Worm (Caenorhabditis elegans): ENCODE data around the gene sfxn-1.2.

ce11 chrII:11184757-11185341 is 979 bp upstream of the sfxn-1.2 start, which contains the start of gene lir-3:
- TF ChIP-seq ref-1 (GFP tag; conservative IDR thresholded peaks at IDR 0.05) = no peak
- no peak for TF ChIP-seq flt-1 (GFP tag; IDR thresholded peaks at IDR 0.05)
- TF ChIP-seq ztf-29 (GFP tag; IDR thresholded peaks at IDR 0.05) = no peak
- no peak for TF ChIP-seq med-1 (GFP tag; optimal IDR thresholded peaks at IDR 0.05; ENCODE audit: insufficient read depth)
- no peak for TF ChIP-seq ztf-23 (GFP tag; IDR thresholded peaks at IDR 0.05)
- no peak for TF ChIP-seq tab-1 (GFP tag; IDR thresholded peaks at IDR 0.05)
- TF ChIP-seq T22C8.4 (GFP tag; IDR thresholded peaks at IDR 0.05) = peak; percentile 51; the same call in 1 of the 2 replicates
- TF ChIP-seq klf-2 (GFP tag; conservative IDR thresholded peaks at IDR 0.05) = 0 out of 2 replicates have a peak, but pooled peaks have one; percentile 24
- no peak for TF ChIP-seq cog-1 (tag; optimal IDR thresholded peaks at IDR 0.05)

Measured in whole organism, midembryonic.